Worm (Caenorhabditis elegans): ENCODE measurements around the gene F15E6.9.

The F15E6.9 gene

ce11 chrIV:4307227-4307946, 8.5 kb upstream of the F15E6.9 start, which contains the start of gene set-9:
Gene set-9, plus strand, starts transcription at chrIV:4307896.
- TF ChIP-seq lsy-2 (tag; optimal IDR thresholded peaks at IDR 0.05) (peak in 1 of 2 experiments; percentile 22), ztf-4 (tag; optimal IDR thresholded peaks at IDR 0.05) (no peak), F16B12.6 (tag; optimal IDR thresholded peaks at IDR 0.05) (no peak), C16A3.4 (tag; optimal IDR thresholded peaks at IDR 0.05) (no peak), efl-1 (optimal IDR thresholded peaks at IDR 0.05) (peak in 1 of 2 experiments; percentile 27), efl-1 (GFP tag; optimal IDR thresholded peaks at IDR 0.05 in 1 of 2) (peak in 1 of 2 experiments; percentile 34)

ce11 chrIV:4306317-4306716, 7.4 kb upstream of the F15E6.9 start:
- TF ChIP-seq nhr-47 (tag; optimal IDR thresholded peaks at IDR 0.05) (no peak), unc-62 (GFP tag; optimal IDR thresholded peaks at IDR 0.05) (no peak), ceh-8 (GFP tag; optimal IDR thresholded peaks at IDR 0.05) (no peak), dpl-1 (GFP tag; optimal IDR thresholded peaks at IDR 0.05) (no peak), unc-86 (tag; optimal IDR thresholded peaks at IDR 0.05) (no peak), tbx-2 (tag; optimal IDR thresholded peaks at IDR 0.05) (no peak), sptf-1 (tag; optimal IDR thresholded peaks at IDR 0.05) (no peak), aly-2 (tag; optimal IDR thresholded peaks at IDR 0.05) (no peak), C16A3.4 (tag; optimal IDR thresholded peaks at IDR 0.05) (no peak), swsn-7 (tag; optimal IDR thresholded peaks at IDR 0.05) (no peak), fkh-4 (tag; optimal IDR thresholded peaks at IDR 0.05; ENCODE audit: borderline replicate concordance) (no peak)

ce11 chrIV:4301202-4301601, 2.3 kb upstream of the F15E6.9 start, which contains the start of gene lgc-22:
Gene lgc-22, plus strand, starts transcription at chrIV:4301306.
- no peak for TF ChIP-seq mab-9 (GFP tag; IDR thresholded peaks at IDR 0.05)
- no peak for TF ChIP-seq hlh-4 (tag; optimal IDR thresholded peaks at IDR 0.05)

- TF ChIP-seq tbx-2 (tag; optimal IDR thresholded peaks at IDR 0.05) (no peak), blmp-1 (tag; optimal IDR thresholded peaks at IDR 0.05) (peak; percentile 40), elt-2 (tag; optimal IDR thresholded peaks at IDR 0.05) (no peak), efl-1 (optimal IDR thresholded peaks at IDR 0.05) (no peak), efl-1 (GFP tag; optimal IDR thresholded peaks at IDR 0.05 in 1 of 2) (peak in 1 of 2 experiments; percentile 30)
These were observed 1.1 kb upstream of the F15E6.9 start for ce11 chrIV:4299994-4300393.

- TF ChIP-seq nhr-90 (tag; optimal IDR thresholded peaks at IDR 0.05; ENCODE audit: poor library complexity): peak; percentile 24
- peak; percentile 40 for TF ChIP-seq nhr-19 (GFP tag; conservative IDR thresholded peaks at IDR 0.05)
- TF ChIP-seq nhr-20 (tag; optimal IDR thresholded peaks at IDR 0.05): peak; percentile 79
- no peak for TF ChIP-seq lin-13 (GFP tag; optimal IDR thresholded peaks at IDR 0.05)
- TF ChIP-seq nhr-12 (tag; optimal IDR thresholded peaks at IDR 0.05): no peak
- no peak for TF ChIP-seq zip-4 (GFP tag; optimal IDR thresholded peaks at IDR 0.05)
- TF ChIP-seq C16A3.4 (tag; optimal IDR thresholded peaks at IDR 0.05): peak; percentile 12
- TF ChIP-seq isw-1 (GFP tag; IDR thresholded peaks at IDR 0.05): no peak
- peak in 1 of 2 experiments; percentile 66 for TF ChIP-seq mdl-1 (tag; optimal IDR thresholded peaks at IDR 0.05)
- TF ChIP-seq blmp-1 (tag; optimal IDR thresholded peaks at IDR 0.05): peak; percentile 84
- no peak for TF ChIP-seq pax-3 (tag; optimal IDR thresholded peaks at IDR 0.05)
- peak in 1 of 2 experiments; percentile 42 for TF ChIP-seq lsy-2 (tag; optimal IDR thresholded peaks at IDR 0.05)
- TF ChIP-seq lin-35 (GFP tag; optimal IDR thresholded peaks at IDR 0.05): peak in 1 of 2 experiments; percentile 60
- no peak for TF ChIP-seq fkh-4 (tag; optimal IDR thresholded peaks at IDR 0.05; ENCODE audit: borderline replicate concordance)
- peak; percentile 39 for TF ChIP-seq unc-130 (tag; optimal IDR thresholded peaks at IDR 0.05)
- peak; percentile 32 for TF ChIP-seq xbp-1 (tag; optimal IDR thresholded peaks at IDR 0.05)
- peak in 4 of 6 experiments; percentile 57 to 97 (median 70) for TF ChIP-seq elt-3 (tag; optimal IDR thresholded peaks at IDR 0.05)
- TF ChIP-seq nhr-71 (tag; optimal IDR thresholded peaks at IDR 0.05): peak; percentile 70
- no peak for TF ChIP-seq lir-3 (tag; optimal IDR thresholded peaks at IDR 0.05; ENCODE audit: poor library complexity)
- peak; percentile 94 for TF ChIP-seq nhr-85 (tag)
- TF ChIP-seq tbx-2 (tag; optimal IDR thresholded peaks at IDR 0.05): peak; percentile 46
These were observed 4.3 kb downstream of the F15E6.9 start, which contains the start of gene F15E6.3 for ce11 chrIV:4294552-4294951. Gene F15E6.3, plus strand, starts transcription at chrIV:4294895.
